Worm (Caenorhabditis elegans) whole organism, midembryonic: ENCODE data around the gene Y38H6C.8.

Experiments
- cog-1 ChIP-seq: sonication (generic microtip); optimal IDR thresholded peaks from 2 replicates; lab custom pipeline; 2016; ENCODE audit warnings: missing genetic modification characterization, missing compliant biosample characterization
- flt-1 ChIP-seq: fragments of 200-800 bp; sonication (Bioruptor generic); IDR thresholded peaks from 2 replicates; pipeline ENCODE4 v1.3.6; 2022; ENCODE audit warnings: missing genetic modification characterization, missing compliant biosample characterization
- med-1 ChIP-seq: sonication (generic microtip); optimal IDR thresholded peaks from 2 replicates; lab custom pipeline; 2017; ENCODE audit warnings: missing genetic modification characterization, mild to moderate bottlenecking, missing compliant biosample characterization, antibody characterized with exemption, missing genetic modification reagents; ENCODE audit not compliant: insufficient read depth

ce11 chrV:20493271-20494231 lies 20.2 kb upstream of the Y38H6C.8 start, which contains the start of gene B0250.5:
- TF ChIP-seq med-1 (GFP tag; lab: Kevin White, UChicago): no peak
- no peak for TF ChIP-seq flt-1 (GFP tag; lab: Robert Waterston, UW)
- no peak for TF ChIP-seq cog-1 (tag; lab: Kevin White, UChicago)
